Fruit fly (Drosophila melanogaster): ENCODE results near the gene Mitofilin.

- TF ChIP-seq CG12768 (GFP tag; optimal IDR thresholded peaks at IDR 0.05) (peak; percentile 28), CG33017 (tag; optimal IDR thresholded peaks at IDR 0.05) (peak; percentile 20), CG1620 (GFP tag; optimal IDR thresholded peaks at IDR 0.05) (peak; percentile 28)
Measured at dm6 chr3R:22023041-22023626, at the start of gene Mitofilin, which contains the start of gene mRpL35.
